Worm (Caenorhabditis elegans) whole organism, L3 larva: ENCODE data around the gene C53D6.7.
A peak's percentile ranks its signal among the peaks of the same experiment; 100 is the strongest.

Source experiments
- R02D3.7 ChIP-seq: fragments of 150-350 bp; optimal IDR thresholded peaks from 2 replicates; lab custom pipeline; 2014; ENCODE audit warnings: missing biosample characterization, missing genetic modification characterization
- ama-1 ChIP-seq: fragments of 150-350 bp; optimal IDR thresholded peaks from 2 replicates; lab custom pipeline; 2018
- ceh-16 ChIP-seq: sonication (generic microtip); optimal IDR thresholded peaks from 2 replicates; lab custom pipeline; 2017; ENCODE audit warnings: missing biosample characterization, missing genetic modification characterization
- ceh-28 ChIP-seq: fragments of 150-350 bp; optimal IDR thresholded peaks from 2 replicates; lab custom pipeline; 2014; ENCODE audit warnings: missing biosample characterization, missing genetic modification reagents, missing genetic modification characterization
- ceh-82 ChIP-seq: fragments of 150-350 bp; optimal IDR thresholded peaks from 2 replicates; lab custom pipeline; 2014; ENCODE audit warnings: missing biosample characterization, missing genetic modification characterization
- egl-27 ChIP-seq: sonication (generic microtip); optimal IDR thresholded peaks from 4 replicates; lab custom pipeline; 2017; ENCODE audit warnings: missing biosample characterization, missing genetic modification reagents, missing genetic modification characterization
- egl-5 ChIP-seq: fragments of 150-350 bp; optimal IDR thresholded peaks from 2 replicates; lab custom pipeline; 2017; ENCODE audit warnings: missing biosample characterization, missing genetic modification reagents, missing genetic modification characterization, inconsistent platforms
- elt-1 ChIP-seq: fragments of 150-350 bp; optimal IDR thresholded peaks from 2 replicates; lab custom pipeline; 2014; ENCODE audit warnings: missing biosample characterization, missing genetic modification characterization
- elt-2 ChIP-seq: sonication (generic microtip); optimal IDR thresholded peaks from 2 replicates; lab custom pipeline; 2016; ENCODE audit warnings: missing genetic modification reagents, mild to moderate bottlenecking, missing genetic modification characterization, missing compliant biosample characterization
- elt-3 ChIP-seq, 3 experiments: fragments of 150-350 bp in 1 of 3; sonication (generic microtip) in 2 of 3; optimal IDR thresholded peaks; 2 replicates in 2 of 3; 4 replicates in 1 of 3; lab custom pipeline; 2014 to 2017; ENCODE audit warnings: missing biosample characterization in 3 of 3, missing genetic modification characterization in 3 of 3
- fkh-10 ChIP-seq: sonication (generic microtip); optimal IDR thresholded peaks from 2 replicates; lab custom pipeline; 2017; ENCODE audit warnings: missing biosample characterization, missing genetic modification reagents, missing genetic modification characterization
- fkh-2 ChIP-seq: fragments of 150-350 bp; optimal IDR thresholded peaks from 2 replicates; lab custom pipeline; 2014; ENCODE audit warnings: missing biosample characterization, missing genetic modification reagents, missing genetic modification characterization
- fos-1 ChIP-seq: fragments of 150-350 bp; optimal IDR thresholded peaks from 2 replicates; lab custom pipeline; 2014; ENCODE audit warnings: missing biosample characterization, missing genetic modification characterization
- hmg-11 ChIP-seq: sonication (generic microtip); optimal IDR thresholded peaks from 2 replicates; lab custom pipeline; 2016; ENCODE audit warnings: missing genetic modification characterization, missing compliant biosample characterization
- lin-15B ChIP-seq: fragments of 150-350 bp; optimal IDR thresholded peaks from 2 replicates; lab custom pipeline; 2014; ENCODE audit warnings: missing biosample characterization, missing genetic modification characterization
- lsy-12 ChIP-seq: sonication (generic microtip); optimal IDR thresholded peaks from 2 replicates; lab custom pipeline; 2016; ENCODE audit warnings: mild to moderate bottlenecking, missing genetic modification characterization, missing compliant biosample characterization
- mml-1 ChIP-seq: fragments of 150-350 bp; sonication (generic microtip); optimal IDR thresholded peaks from 3 replicates; lab custom pipeline; 2014; ENCODE audit warnings: missing biosample characterization, missing genetic modification characterization
- nfya-1 ChIP-seq: sonication (generic microtip); optimal IDR thresholded peaks from 2 replicates; lab custom pipeline; 2017; ENCODE audit warnings: missing genetic modification characterization, mild to moderate bottlenecking, missing compliant biosample characterization, antibody characterized with exemption, moderate library complexity; ENCODE audit not compliant: insufficient read depth
- nhr-23 ChIP-seq: fragments of 150-350 bp; optimal IDR thresholded peaks from 2 replicates; lab custom pipeline; 2014; ENCODE audit warnings: missing biosample characterization, missing genetic modification reagents, missing genetic modification characterization
- nhr-237 ChIP-seq: fragments of 150-350 bp; optimal IDR thresholded peaks from 2 replicates; lab custom pipeline; 2014; ENCODE audit warnings: missing biosample characterization, missing genetic modification characterization
- nhr-28 ChIP-seq: fragments of 150-350 bp; optimal IDR thresholded peaks from 2 replicates; lab custom pipeline; 2014; ENCODE audit warnings: missing biosample characterization, missing genetic modification characterization
- nhr-43 ChIP-seq: sonication (generic microtip); optimal IDR thresholded peaks from 2 replicates; lab custom pipeline; 2016; ENCODE audit warnings: mild to moderate bottlenecking, missing genetic modification characterization, missing compliant biosample characterization; ENCODE audit not compliant: poor library complexity, severe bottlenecking
- nhr-77 ChIP-seq: fragments of 150-350 bp; optimal IDR thresholded peaks from 2 replicates; lab custom pipeline; 2014; ENCODE audit warnings: missing biosample characterization, missing genetic modification characterization
- pha-4 ChIP-seq: fragments of 150-350 bp; optimal IDR thresholded peaks from 2 replicates; lab custom pipeline; 2014; ENCODE audit warnings: missing biosample characterization, missing genetic modification reagents, missing genetic modification characterization
- pqm-1 ChIP-seq: fragments of 150-350 bp; optimal IDR thresholded peaks from 2 replicates; lab custom pipeline; 2017; ENCODE audit warnings: missing biosample characterization, missing genetic modification characterization, inconsistent platforms
- snpc-4 ChIP-seq: fragments of 150-350 bp; optimal IDR thresholded peaks from 2 replicates; lab custom pipeline; 2014; ENCODE audit warnings: missing biosample characterization, missing genetic modification characterization
- ztf-11 ChIP-seq: fragments of 150-350 bp; optimal IDR thresholded peaks from 2 replicates; lab custom pipeline; 2014; ENCODE audit warnings: missing biosample characterization, missing genetic modification characterization
- ztf-4 ChIP-seq: fragments of 150-350 bp; optimal IDR thresholded peaks from 2 replicates; lab custom pipeline; 2014; ENCODE audit warnings: missing biosample characterization, missing genetic modification characterization

Gene C53D6.7

ce11 chrIV:9074244-9074723 is 37.3 kb upstream of the C53D6.7 start, which contains the start of gene mppb-1 (continued):
- TF ChIP-seq egl-27, result no peak
- no peak for TF ChIP-seq ztf-4 (tag; lab: Kevin White, UChicago)
- TF ChIP-seq elt-2 (tag; lab: Kevin White, UChicago), result peak; percentile 35

ce11 chrIV:9070188-9070587 is 33.2 kb upstream of the C53D6.7 start:
- TF ChIP-seq ceh-16 (tag; lab: Kevin White, UChicago) (no peak), elt-2 (tag; lab: Kevin White, UChicago) (peak; percentile 82), nhr-77 (tag; lab: Kevin White, UChicago) (no peak), egl-5 (tag; lab: Kevin White, UChicago) (no peak), pqm-1 (tag; lab: Kevin White, UChicago) (peak; percentile 84), pha-4 (tag; lab: Kevin White, UChicago) (peak; percentile 30)

- TF ChIP-seq ztf-11, result no peak
- TF ChIP-seq ceh-82 (tag; lab: Kevin White, UChicago), result no peak
- TF ChIP-seq ceh-16 (tag; lab: Kevin White, UChicago), result no peak
- no peak for TF ChIP-seq egl-27
- no peak for TF ChIP-seq R02D3.7
- TF ChIP-seq ceh-28 (tag; lab: Kevin White, UChicago), result no peak
These were observed 32.7 kb upstream of the C53D6.7 start, which contains the start of gene nhr-11 for ce11 chrIV:9069703-9070102. Gene nhr-11 (plus strand): TSS chrIV:9070003.

DNA sequence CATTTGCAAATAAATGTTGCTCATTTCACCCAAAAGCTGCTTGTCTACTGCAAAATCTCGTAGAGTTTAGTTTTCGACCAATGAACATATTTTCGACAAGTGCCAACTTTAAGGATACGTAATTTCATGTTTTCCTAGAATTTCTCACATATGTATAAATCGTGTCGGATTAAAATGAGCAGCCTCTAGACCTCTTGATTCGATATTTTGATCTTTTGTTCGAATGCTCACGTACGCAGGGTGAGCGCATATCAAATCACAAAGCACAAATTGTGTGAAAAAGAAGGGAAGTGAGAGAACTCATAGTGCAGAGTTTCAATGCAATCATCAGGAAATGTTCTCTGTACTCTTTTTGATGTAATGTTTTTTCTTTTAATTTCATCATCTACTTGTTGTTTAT is 26.6 kb upstream of the C53D6.7 start:
- TF ChIP-seq fkh-10 (peak; percentile 58), fos-1 (no peak), lin-15B (tag; lab: Kevin White, UChicago) (peak; percentile 9), nfya-1 (tag; lab: Kevin White, UChicago) (peak; percentile 28)

ce11 chrIV:9053403-9053802 is 16.4 kb upstream of the C53D6.7 start:
- TF ChIP-seq elt-3 (tag; optimal IDR thresholded peaks at IDR 0.05; lab: Kevin White, UChicago), result no peak
- no peak for TF ChIP-seq ztf-4 (tag; lab: Kevin White, UChicago)
- no peak for TF ChIP-seq nhr-237 (tag; lab: Kevin White, UChicago)
- TF ChIP-seq fkh-10, result peak; percentile 11
- TF ChIP-seq snpc-4 (tag; lab: Kevin White, UChicago), result no peak
- TF ChIP-seq nhr-43, result no peak
- no peak for TF ChIP-seq ceh-16 (tag; lab: Kevin White, UChicago)
- no peak for TF ChIP-seq elt-1

DNA sequence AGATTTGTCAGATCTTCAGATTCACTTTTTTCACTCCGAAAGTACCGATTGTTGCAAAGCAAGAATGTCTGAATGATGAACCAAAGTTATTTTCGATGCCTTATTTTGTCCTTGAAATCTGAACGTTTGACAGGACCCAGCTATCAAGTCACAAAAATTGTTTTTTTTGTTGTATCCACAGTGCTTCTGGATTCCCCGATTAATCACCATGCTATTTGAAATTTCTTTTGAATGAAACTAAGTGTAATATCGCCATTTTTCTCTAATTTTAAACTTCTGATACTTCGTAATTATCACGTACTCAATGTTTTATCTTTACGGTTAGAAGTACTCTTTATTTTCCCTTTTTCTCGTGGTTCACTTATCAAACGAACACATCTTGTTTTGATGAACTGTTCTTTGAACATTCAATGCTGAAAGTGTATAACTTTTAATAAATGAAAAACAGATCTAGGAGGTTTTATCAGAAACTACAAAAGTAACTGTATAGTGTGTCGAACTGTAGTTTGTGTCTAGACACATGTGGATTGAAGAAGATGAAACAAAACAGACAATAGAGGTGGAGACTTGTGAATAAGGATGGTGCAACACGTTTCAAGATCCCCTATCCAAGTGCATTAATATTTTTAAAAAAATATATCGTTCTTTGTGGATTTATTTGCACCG is 14.7 kb upstream of the C53D6.7 start:
- TF ChIP-seq fkh-2 (tag; lab: Kevin White, UChicago), result no peak
- no peak for TF ChIP-seq mml-1
- TF ChIP-seq ceh-16 (tag; lab: Kevin White, UChicago), result no peak
- TF ChIP-seq lin-15B (tag; lab: Kevin White, UChicago), result no peak
- peak; percentile 9 for TF ChIP-seq pqm-1 (tag; lab: Kevin White, UChicago)
- peak; percentile 8 for TF ChIP-seq nhr-43

DNA sequence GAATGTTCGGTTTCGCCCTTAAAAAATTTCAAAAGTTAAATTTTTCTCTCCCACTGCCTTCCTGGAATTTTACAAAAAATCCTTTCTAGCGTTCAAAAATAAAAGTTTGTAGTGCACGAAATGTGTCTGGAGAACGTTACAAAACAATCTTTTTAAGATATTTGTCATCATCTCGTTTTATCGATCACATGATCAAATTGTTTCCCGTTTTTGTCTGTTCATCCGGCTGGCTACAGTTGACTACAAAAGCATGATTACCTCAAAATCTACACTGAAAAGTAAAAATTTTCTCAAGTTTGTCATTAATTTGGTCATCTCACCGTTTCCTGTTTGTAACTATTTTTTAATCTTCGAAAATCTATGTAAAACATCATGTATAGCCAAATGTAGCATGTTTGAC is 14.1 kb upstream of the C53D6.7 start:
- TF ChIP-seq hmg-11 (tag; lab: Kevin White, UChicago), result no peak
- TF ChIP-seq nhr-23 (tag; lab: Kevin White, UChicago), result no peak
- TF ChIP-seq nhr-28 (tag; lab: Kevin White, UChicago), result no peak
- no peak for TF ChIP-seq ama-1
- TF ChIP-seq lsy-12 (tag; lab: Kevin White, UChicago), result no peak
- no peak for TF ChIP-seq elt-1
- no peak for TF ChIP-seq fkh-10
- TF ChIP-seq, all 47 proteins: peak for 0
